Worm (Caenorhabditis elegans): ENCODE measurements around the gene odr-10.

DNA sequence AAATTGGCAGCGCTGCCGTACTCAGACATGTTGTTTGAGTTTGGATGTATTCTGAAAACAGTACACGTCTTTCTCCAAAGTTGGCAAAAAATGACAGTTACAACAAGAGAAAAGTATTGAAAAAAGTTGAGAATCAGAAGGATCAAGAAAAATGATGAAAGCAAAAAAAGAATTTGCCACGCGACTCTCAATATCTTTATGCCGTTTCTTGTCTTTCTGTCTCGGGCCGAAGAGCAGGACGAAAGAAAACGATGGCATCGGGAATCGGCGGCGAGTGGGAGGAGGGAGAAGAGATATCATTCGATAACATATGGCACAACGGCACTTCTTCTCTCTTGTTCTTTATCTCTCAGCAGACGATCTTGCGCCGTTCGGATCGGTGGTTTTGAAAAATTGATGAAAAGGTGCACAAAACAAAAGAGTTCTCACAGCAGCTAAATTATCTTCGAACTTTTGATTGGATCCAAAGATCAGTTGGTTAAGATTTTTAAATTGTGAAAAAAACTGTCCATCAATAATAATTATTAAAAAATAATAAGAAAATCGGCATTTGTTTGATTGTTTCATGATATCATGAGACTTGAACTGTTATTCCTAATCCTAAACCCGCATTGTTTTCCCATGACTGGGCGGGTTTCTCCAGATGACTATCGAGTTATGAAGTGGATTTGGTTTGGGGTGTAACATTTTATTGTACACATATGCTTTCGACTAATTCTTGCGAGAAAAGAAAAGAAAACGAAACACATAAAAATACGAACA is 42.3 kb downstream of the odr-10 start, which contains the start of gene gei-15:
- TF ChIP-seq dpl-1 (GFP tag; optimal IDR thresholded peaks at IDR 0.05) (no peak), ztf-11 (tag; optimal IDR thresholded peaks at IDR 0.05) (no peak)

Data from whole organism, L1 larva.